Fruit fly (Drosophila melanogaster): Measurements from ENCODE around the gene CG2147.

dm6 chrX:8211731-8212468, 28.6 kb upstream of the CG2147 start:
- no peak for TF ChIP-seq Clk (GFP tag; optimal IDR thresholded peaks at IDR 0.05)
- no peak for TF ChIP-seq cnc (optimal IDR thresholded peaks at IDR 0.05)
- TF ChIP-seq ovo (GFP tag; optimal IDR thresholded peaks at IDR 0.05): peak; percentile 13
- peak; percentile 49 for TF ChIP-seq CG7101 (tag; optimal IDR thresholded peaks at IDR 0.05)
- no peak for TF ChIP-seq Hr96 (GFP tag; optimal IDR thresholded peaks at IDR 0.05)
- TF ChIP-seq kay (GFP tag; ENCODE audit: borderline replicate concordance): no peak
- TF ChIP-seq CG1620 (GFP tag; optimal IDR thresholded peaks at IDR 0.05): no peak
- no peak for TF ChIP-seq CG14711 (tag; optimal IDR thresholded peaks at IDR 0.05)
- TF ChIP-seq pad (GFP tag; optimal IDR thresholded peaks at IDR 0.05): no peak
- no peak for TF ChIP-seq cic (GFP tag; optimal IDR thresholded peaks at IDR 0.05)
- no peak for TF ChIP-seq CG12768 (GFP tag; optimal IDR thresholded peaks at IDR 0.05)
- no peak for TF ChIP-seq toe (GFP tag; optimal IDR thresholded peaks at IDR 0.05)
- no peak for TF ChIP-seq Mnt (GFP tag; optimal IDR thresholded peaks at IDR 0.05)
